Fruit fly (Drosophila melanogaster): ENCODE measurements around the gene Jasper.

- TF ChIP-seq btn (GFP tag; optimal IDR thresholded peaks at IDR 0.05) (no peak), cad (GFP tag; optimal IDR thresholded peaks at IDR 0.05) (no peak), CoRest (tag; optimal IDR thresholded peaks at IDR 0.05) (no peak)
Observed at dm6 chr3R:30083215-30083614, 30.9 kb downstream of the Jasper start.
